Fruit fly (Drosophila melanogaster) whole organism, embryonic: ENCODE measurements around the gene C901.

ENCODE experiments used
- Atf-2 ChIP-seq: fragments of 200-800 bp; sonication (Bioruptor generic); optimal IDR thresholded peaks from 2 replicates; lab custom pipeline; 2016; ENCODE audit warnings: missing biosample characterization, missing genetic modification characterization
- Bgb ChIP-seq: fragments of 200-800 bp; sonication (Bioruptor generic); IDR thresholded peaks from 2 replicates; pipeline ENCODE4 v1.3.6; 2022; ENCODE audit warnings: missing biosample characterization, missing genetic modification characterization; ENCODE audit not compliant: partially characterized antibody
- CG10565 ChIP-seq: fragments of 200-800 bp; sonication (Bioruptor generic); optimal IDR thresholded peaks from 3 replicates; lab custom pipeline; 2016; ENCODE audit warnings: missing biosample characterization, mild to moderate bottlenecking, missing genetic modification characterization
- CG10979 ChIP-seq: fragments of 200-800 bp; sonication (Bioruptor generic); optimal IDR thresholded peaks from 2 replicates; lab custom pipeline; 2018; ENCODE audit warnings: missing biosample characterization, mild to moderate bottlenecking, missing genetic modification characterization, moderate library complexity
- CG11398 ChIP-seq: fragments of 200-800 bp; sonication (Bioruptor generic); optimal IDR thresholded peaks from 2 replicates; lab custom pipeline; 2016; ENCODE audit warnings: missing biosample characterization, missing genetic modification characterization
- CG12299 ChIP-seq: fragments of 200-800 bp; sonication (Bioruptor generic); optimal IDR thresholded peaks from 2 replicates; lab custom pipeline; 2018; ENCODE audit warnings: missing biosample characterization, mild to moderate bottlenecking, missing genetic modification characterization
- CG1233 ChIP-seq: fragments of 200-800 bp; sonication (Bioruptor generic); optimal IDR thresholded peaks from 4 replicates; lab custom pipeline; 2018; ENCODE audit warnings: missing biosample characterization, mild to moderate bottlenecking, missing genetic modification characterization
- CG12769 ChIP-seq: fragments of 200-800 bp; sonication (Bioruptor generic); optimal IDR thresholded peaks from 2 replicates; lab custom pipeline; 2019; ENCODE audit warnings: missing biosample characterization, mild to moderate bottlenecking, missing genetic modification characterization, moderate library complexity
- CG13775 ChIP-seq: fragments of 200-800 bp; sonication (Bioruptor generic); optimal IDR thresholded peaks from 3 replicates; lab custom pipeline; 2017; ENCODE audit warnings: missing biosample characterization, mild to moderate bottlenecking, missing genetic modification characterization
- CG15011 ChIP-seq: fragments of 200-800 bp; sonication (Bioruptor generic); optimal IDR thresholded peaks from 3 replicates; lab custom pipeline; 2018; ENCODE audit warnings: missing biosample characterization, mild to moderate bottlenecking, missing genetic modification characterization
- CG1602 ChIP-seq: fragments of 200-800 bp; sonication (Bioruptor generic); optimal IDR thresholded peaks from 3 replicates; lab custom pipeline; 2016; ENCODE audit warnings: missing biosample characterization, missing genetic modification characterization
- CG17568 ChIP-seq: fragments of 200-800 bp; sonication (Bioruptor generic); optimal IDR thresholded peaks from 2 replicates; lab custom pipeline; 2018; ENCODE audit warnings: missing biosample characterization, mild to moderate bottlenecking, missing genetic modification characterization, moderate library complexity
- CG34376 ChIP-seq: fragments of 200-800 bp; sonication (Bioruptor generic); optimal IDR thresholded peaks from 2 replicates; lab custom pipeline; 2018; ENCODE audit warnings: missing biosample characterization, mild to moderate bottlenecking, missing genetic modification characterization
- CG3995 ChIP-seq: fragments of 200-800 bp; sonication (Bioruptor generic); optimal IDR thresholded peaks from 3 replicates; lab custom pipeline; 2016; ENCODE audit warnings: missing biosample characterization, missing genetic modification characterization
- CG6791 ChIP-seq: fragments of 200-800 bp; sonication (Bioruptor generic); IDR thresholded peaks from 3 replicates; pipeline ENCODE4 v1.3.6; 2022; ENCODE audit warnings: missing biosample characterization, missing genetic modification characterization; ENCODE audit not compliant: partially characterized antibody
- CG9817 ChIP-seq: fragments of 200-800 bp; sonication (Bioruptor generic); optimal IDR thresholded peaks from 2 replicates; lab custom pipeline; 2018; ENCODE audit warnings: missing biosample characterization, mild to moderate bottlenecking, missing genetic modification characterization, moderate library complexity
- CHES-1-like ChIP-seq: fragments of 200-800 bp; sonication (Bioruptor generic); optimal IDR thresholded peaks from 2 replicates; lab custom pipeline; 2016; ENCODE audit warnings: missing biosample characterization, missing genetic modification characterization
- Dbx ChIP-seq: fragments of 200-800 bp; sonication (Bioruptor generic); IDR thresholded peaks from 3 replicates; pipeline ENCODE4 v1.3.6; 2022; ENCODE audit warnings: missing biosample characterization, missing genetic modification characterization
- Dll ChIP-seq: fragments of 200-800 bp; sonication (Bioruptor generic); IDR thresholded peaks from 4 replicates; pipeline ENCODE4 v1.3.6; 2022; ENCODE audit warnings: missing biosample characterization, missing genetic modification characterization; ENCODE audit not compliant: partially characterized antibody
- Fer3 ChIP-seq: fragments of 200-800 bp; sonication (Bioruptor generic); optimal IDR thresholded peaks from 2 replicates; lab custom pipeline; 2018; ENCODE audit warnings: missing biosample characterization, mild to moderate bottlenecking, missing genetic modification characterization, moderate library complexity
- HLH4C ChIP-seq: fragments of 200-800 bp; sonication (Bioruptor generic); IDR thresholded peaks from 3 replicates; pipeline ENCODE4 v1.3.6; 2022; ENCODE audit warnings: missing biosample characterization, missing genetic modification characterization; ENCODE audit not compliant: partially characterized antibody
- Hey ChIP-seq: fragments of 200-800 bp; sonication (Bioruptor generic); optimal IDR thresholded peaks from 3 replicates; lab custom pipeline; 2018; ENCODE audit warnings: missing biosample characterization, mild to moderate bottlenecking, missing genetic modification characterization
- Hmx ChIP-seq: fragments of 200-800 bp; sonication (Bioruptor generic); optimal IDR thresholded peaks from 2 replicates; lab custom pipeline; 2016; ENCODE audit warnings: missing biosample characterization, missing genetic modification characterization
- Hr39 ChIP-seq: fragments of >200 bp; optimal IDR thresholded peaks from 2 replicates; lab custom pipeline; 2017
- Hsf ChIP-seq: fragments of 200-800 bp; sonication (Bioruptor generic); optimal IDR thresholded peaks from 3 replicates; lab custom pipeline; 2016; ENCODE audit warnings: missing biosample characterization, missing genetic modification characterization
- MBD-R2 ChIP-seq: fragments of 200-800 bp; sonication (Bioruptor generic); IDR thresholded peaks from 2 replicates; pipeline ENCODE4 v1.3.6; 2022; ENCODE audit warnings: missing biosample characterization, missing genetic modification characterization
- Max ChIP-seq: fragments of 200-800 bp; sonication (Bioruptor generic); optimal IDR thresholded peaks from 2 replicates; lab custom pipeline; 2016; ENCODE audit warnings: missing biosample characterization, mild to moderate bottlenecking, missing genetic modification characterization
- Oli ChIP-seq: fragments of 200-800 bp; sonication (Bioruptor generic); optimal IDR thresholded peaks from 2 replicates; lab custom pipeline; 2018; ENCODE audit warnings: missing biosample characterization, mild to moderate bottlenecking, missing genetic modification characterization, moderate library complexity
- Sin3A ChIP-seq: fragments of >200 bp; optimal IDR thresholded peaks from 2 replicates; lab custom pipeline; 2018
- Taf1 ChIP-seq: fragments of 200-800 bp; sonication (Bioruptor generic); IDR thresholded peaks from 2 replicates; pipeline ENCODE4 v1.3.6; 2022; ENCODE audit warnings: missing biosample characterization, missing genetic modification characterization
- Xrp1 ChIP-seq: fragments of 200-800 bp; sonication (Bioruptor generic); IDR thresholded peaks from 2 replicates; pipeline ENCODE4 v1.3.6; 2022; ENCODE audit warnings: missing biosample characterization, missing genetic modification characterization
- abd-A ChIP-seq: fragments of 200-800 bp; sonication (Bioruptor generic); optimal IDR thresholded peaks from 3 replicates; lab custom pipeline; 2019; ENCODE audit warnings: missing biosample characterization, mild to moderate bottlenecking, missing genetic modification characterization, moderate library complexity
- bcd ChIP-seq: fragments of 200-800 bp; sonication (Bioruptor generic); optimal IDR thresholded peaks from 2 replicates; lab custom pipeline; 2017; ENCODE audit warnings: missing biosample characterization, mild to moderate bottlenecking, missing genetic modification characterization
- ci ChIP-seq: fragments of 200-800 bp; sonication (Bioruptor generic); IDR thresholded peaks from 3 replicates; pipeline ENCODE4 v1.3.6; 2022; ENCODE audit warnings: missing biosample characterization, missing genetic modification characterization
- dati ChIP-seq: fragments of 200-800 bp; sonication (Bioruptor generic); IDR thresholded peaks from 2 replicates; pipeline ENCODE4 v1.3.6; 2022; ENCODE audit warnings: missing biosample characterization, missing genetic modification characterization
- dmrt11E ChIP-seq: fragments of 200-800 bp; sonication (Bioruptor generic); optimal IDR thresholded peaks from 3 replicates; lab custom pipeline; 2018; ENCODE audit warnings: missing biosample characterization, mild to moderate bottlenecking, missing genetic modification characterization, moderate library complexity
- fd102C ChIP-seq: fragments of 200-800 bp; sonication (Bioruptor generic); optimal IDR thresholded peaks from 2 replicates; lab custom pipeline; 2018; ENCODE audit warnings: missing biosample characterization, mild to moderate bottlenecking, missing genetic modification characterization, moderate library complexity
- fd64A ChIP-seq: fragments of 200-800 bp; sonication (Bioruptor generic); optimal IDR thresholded peaks from 3 replicates; lab custom pipeline; 2018; ENCODE audit warnings: missing biosample characterization, mild to moderate bottlenecking, missing genetic modification characterization
- ftz-f1 ChIP-seq: fragments of 200-800 bp; sonication (Bioruptor generic); optimal IDR thresholded peaks from 2 replicates; lab custom pipeline; 2016; ENCODE audit warnings: missing biosample characterization, missing genetic modification characterization
- gsb ChIP-seq: fragments of 200-800 bp; sonication (Bioruptor generic); IDR thresholded peaks from 2 replicates; pipeline ENCODE4 v1.3.6; 2022; ENCODE audit warnings: missing biosample characterization, missing genetic modification characterization
- jumu ChIP-seq: fragments of 200-800 bp; sonication (Bioruptor generic); optimal IDR thresholded peaks from 3 replicates; lab custom pipeline; 2016; ENCODE audit warnings: missing biosample characterization, missing genetic modification characterization
- lab ChIP-seq: fragments of 200-800 bp; sonication (Bioruptor generic); optimal IDR thresholded peaks from 3 replicates; lab custom pipeline; 2017; ENCODE audit warnings: missing biosample characterization, missing genetic modification characterization, mild to moderate bottlenecking, moderate library complexity, missing genetic modification reagents
- lbe ChIP-seq: fragments of 200-800 bp; sonication (Bioruptor generic); optimal IDR thresholded peaks from 2 replicates; lab custom pipeline; 2016; ENCODE audit warnings: missing biosample characterization, mild to moderate bottlenecking, missing genetic modification characterization
- luna ChIP-seq: fragments of 200-800 bp; sonication (Bioruptor generic); optimal IDR thresholded peaks from 2 replicates; lab custom pipeline; 2016; ENCODE audit warnings: missing biosample characterization, missing genetic modification characterization
- nerfin-2 ChIP-seq: fragments of 200-800 bp; sonication (Bioruptor generic); IDR thresholded peaks from 2 replicates; pipeline ENCODE4 v1.3.6; 2022; ENCODE audit warnings: missing biosample characterization, missing genetic modification characterization; ENCODE audit not compliant: partially characterized antibody
- nmo ChIP-seq: fragments of 200-800 bp; sonication (Bioruptor generic); optimal IDR thresholded peaks from 2 replicates; lab custom pipeline; 2018; ENCODE audit warnings: missing biosample characterization, mild to moderate bottlenecking, missing genetic modification characterization, moderate library complexity
- onecut ChIP-seq: fragments of 200-800 bp; sonication (Bioruptor generic); IDR thresholded peaks from 2 replicates; pipeline ENCODE4 v1.3.6; 2022; ENCODE audit warnings: missing biosample characterization, missing genetic modification characterization
- psq ChIP-seq: fragments of 200-800 bp; sonication (Bioruptor generic); optimal IDR thresholded peaks from 2 replicates; lab custom pipeline; 2017; ENCODE audit warnings: missing biosample characterization, missing genetic modification characterization
- sisA ChIP-seq: fragments of 200-800 bp; sonication (Bioruptor generic); IDR thresholded peaks from 2 replicates; pipeline ENCODE4 v1.3.6; 2022; ENCODE audit warnings: missing biosample characterization, missing genetic modification characterization
- sna ChIP-seq: fragments of 200-800 bp; sonication (Bioruptor generic); IDR thresholded peaks from 2 replicates; pipeline ENCODE4 v1.3.6; 2022; ENCODE audit warnings: missing biosample characterization, missing genetic modification characterization; ENCODE audit not compliant: partially characterized antibody
- tap ChIP-seq: fragments of 200-800 bp; optimal IDR thresholded peaks from 3 replicates; lab custom pipeline; 2019; ENCODE audit warnings: missing biosample characterization, mild to moderate bottlenecking, missing genetic modification characterization, moderate library complexity

The C901 gene

dm6 chrX:10936599-10936998 lies 30.3 kb downstream of the C901 start (continued):
- TF ChIP-seq dati (GFP tag; lab: Robert Waterston, UW) (peak; percentile 65), dmrt11E (tag; lab: Kevin White, UChicago) (peak; percentile 49), luna (GFP tag; lab: Kevin White, UChicago) (no peak), Dbx (GFP tag; lab: Robert Waterston, UW) (peak; percentile 74; the same call in 2 of the 3 replicates), Taf1 (GFP tag; lab: Robert Waterston, UW) (peak; percentile 68; the same call in 1 of the 2 replicates), bcd (GFP tag; lab: Kevin White, UChicago) (peak; percentile 75), Xrp1 (GFP tag; lab: Robert Waterston, UW) (peak; percentile 83), Dll (GFP tag; lab: Robert Waterston, UW) (no peak), abd-A (tag; lab: Kevin White, UChicago) (peak; percentile 63), CG9817 (tag; lab: Kevin White, UChicago) (peak; percentile 86), lab (peak; percentile 90), Atf-2 (GFP tag; lab: Kevin White, UChicago) (peak; percentile 64), Oli (tag; lab: Kevin White, UChicago) (peak; percentile 88), CHES-1-like (peak; percentile 73), Hsf (GFP tag; lab: Kevin White, UChicago) (peak; percentile 80), CG15011 (GFP tag; lab: Kevin White, UChicago) (peak; percentile 54), ci (GFP tag; lab: Robert Waterston, UW) (peak; percentile 94), CG10979 (tag; lab: Kevin White, UChicago) (peak; percentile 82), sna (GFP tag; lab: Robert Waterston, UW) (no peak), CG1602 (GFP tag; lab: Kevin White, UChicago) (peak; percentile 67), sisA (GFP tag; lab: Robert Waterston, UW) (peak; percentile 82), onecut (peak; percentile 73), CG10565 (GFP tag; lab: Kevin White, UChicago) (peak; percentile 9), lbe (GFP tag; lab: Kevin White, UChicago) (no peak), Hey (tag; lab: Kevin White, UChicago) (peak; percentile 46), Bgb (GFP tag; lab: Robert Waterston, UW) (no peak), tap (tag; lab: Kevin White, UChicago) (peak; percentile 89), CG12769 (peak; percentile 93), jumu (peak; percentile 73), CG6791 (no peak), Fer3 (peak; percentile 86), gsb (GFP tag; lab: Robert Waterston, UW) (peak; percentile 73), CG1233 (GFP tag; lab: Kevin White, UChicago) (peak; percentile 78), nmo (GFP tag; lab: Kevin White, UChicago) (peak; percentile 81), ftz-f1 (GFP tag; lab: Kevin White, UChicago) (no peak), HLH4C (GFP tag; lab: Robert Waterston, UW) (no peak), fd64A (GFP tag; lab: Kevin White, UChicago) (peak; percentile 48), MBD-R2 (GFP tag; lab: Robert Waterston, UW) (peak; percentile 63; the same call in 1 of the 2 replicates), Hmx (GFP tag; lab: Kevin White, UChicago) (no peak), fd102C (GFP tag; lab: Kevin White, UChicago) (no peak), CG34376 (GFP tag; lab: Kevin White, UChicago) (peak; percentile 60), CG11398 (peak; percentile 74), nerfin-2 (GFP tag; lab: Robert Waterston, UW) (no peak), Max (GFP tag; lab: Kevin White, UChicago) (peak; percentile 59), CG3995 (GFP tag; lab: Kevin White, UChicago) (peak; percentile 28), CG17568 (no peak), Hr39 (lab: Kevin White, UChicago) (no peak), CG12299 (peak; percentile 63), Sin3A (no peak), psq (GFP tag; lab: Kevin White, UChicago) (no peak), CG13775 (GFP tag; lab: Kevin White, UChicago) (peak; percentile 54)
